Worm (Caenorhabditis elegans) whole organism, L4/young adult: ENCODE measurements around the gene F19G12.11.

Experiments
- W03F9.2 ChIP-seq: fragments of 150-350 bp; optimal IDR thresholded peaks from 2 replicates; lab custom pipeline; 2014; ENCODE audit warnings: missing biosample characterization, missing genetic modification characterization
- him-1 ChIP-seq: sonication (generic microtip); optimal IDR thresholded peaks from 2 replicates; lab custom pipeline; 2016; ENCODE audit warnings: missing genotype, missing genetic modification reagents, missing genetic modification characterization, missing compliant biosample characterization

DNA sequence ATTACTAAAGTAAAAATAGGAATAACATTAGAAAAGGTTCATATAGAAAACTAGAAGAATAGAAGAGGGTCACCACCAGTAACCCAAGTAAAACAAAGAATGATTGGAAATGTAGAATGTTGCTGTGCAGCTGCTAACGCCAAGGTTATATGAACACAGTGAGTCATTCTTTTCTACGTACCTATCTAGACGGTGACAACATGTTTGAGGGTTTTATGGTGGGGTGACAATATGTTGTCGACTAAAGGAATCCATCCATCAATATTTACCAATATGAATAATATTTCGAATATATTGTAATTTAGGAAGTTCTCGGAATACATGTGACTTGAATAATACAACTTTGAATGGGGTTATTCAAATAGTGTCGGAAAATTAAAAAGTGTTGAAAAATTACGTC is 25.1 kb downstream of the F19G12.11 start, which contains the start of gene ZK402.5:
- no peak for TF ChIP-seq W03F9.2
- TF ChIP-seq him-1 (tag; lab: Kevin White, UChicago): no peak
